Fruit fly (Drosophila melanogaster): ENCODE data around the gene Mcm6.

Mcm6 gene

dm6 chrX:6699255-6699885 is 25.2 kb downstream of the Mcm6 start, which contains the start of gene CG14441 (continued):
- TF ChIP-seq Sry-β (GFP tag; optimal IDR thresholded peaks at IDR 0.05) (peak; percentile 96), CG1529 (GFP tag; optimal IDR thresholded peaks at IDR 0.05) (peak; percentile 20), Dfd (GFP tag; optimal IDR thresholded peaks at IDR 0.05) (no peak), CG8388 (GFP tag; optimal IDR thresholded peaks at IDR 0.05) (peak; percentile 19), CG12769 (tag; optimal IDR thresholded peaks at IDR 0.05) (peak; percentile 51), CG9932 (GFP tag; IDR thresholded peaks at IDR 0.05) (peak; percentile 43), shn (GFP tag; optimal IDR thresholded peaks at IDR 0.05) (peak; percentile 18), CoRest (tag; optimal IDR thresholded peaks at IDR 0.05) (peak; percentile 12), sna (GFP tag; IDR thresholded peaks at IDR 0.05; ENCODE audit: partially characterized antibody) (peak; percentile 99), Nf-YC (tag; optimal IDR thresholded peaks at IDR 0.05) (peak; percentile 60), klu (GFP tag; IDR thresholded peaks at IDR 0.05) (no peak), inv (GFP tag; IDR thresholded peaks at IDR 0.05; ENCODE audit: partially characterized antibody) (peak; percentile 95), CG1233 (GFP tag; optimal IDR thresholded peaks at IDR 0.05) (peak; percentile 8), CG8281 (tag; optimal IDR thresholded peaks at IDR 0.05) (peak; percentile 97), Dp (GFP tag; optimal IDR thresholded peaks at IDR 0.05) (no peak), C15 (GFP tag; IDR thresholded peaks at IDR 0.05) (no peak), CG3065 (GFP tag; optimal IDR thresholded peaks at IDR 0.05) (no peak), CG14441 (GFP tag; IDR thresholded peaks at IDR 0.05) (peak; percentile 49; the same call in 1 of the 2 replicates), Nf-YA (GFP tag; IDR thresholded peaks at IDR 0.05) (no peak), ap (GFP tag; IDR thresholded peaks at IDR 0.05) (no peak), CG14050 (GFP tag; IDR thresholded peaks at IDR 0.05) (no peak), MESR4 (GFP tag; optimal IDR thresholded peaks at IDR 0.05) (no peak), wek (GFP tag; optimal IDR thresholded peaks at IDR 0.05) (peak; percentile 5), ash1 (GFP tag; optimal IDR thresholded peaks at IDR 0.05) (no peak)

- TF ChIP-seq sisA (GFP tag; IDR thresholded peaks at IDR 0.05) (no peak), eyg (GFP tag; optimal IDR thresholded peaks at IDR 0.05) (no peak), CG10979 (tag; optimal IDR thresholded peaks at IDR 0.05) (no peak), crc (GFP tag; optimal IDR thresholded peaks at IDR 0.05) (no peak), Adf1 (GFP tag; IDR thresholded peaks at IDR 0.05) (peak; percentile 90), ci (GFP tag; IDR thresholded peaks at IDR 0.05) (no peak), CG2199 (GFP tag; IDR thresholded peaks at IDR 0.05) (peak; percentile 45; the same call in 1 of the 3 replicates), Ada2b (GFP tag; IDR thresholded peaks at IDR 0.05) (no peak), YL-1 (GFP tag; optimal IDR thresholded peaks at IDR 0.05) (no peak), cg (GFP tag; optimal IDR thresholded peaks at IDR 0.05) (peak; percentile 75), Dad (GFP tag; optimal IDR thresholded peaks at IDR 0.05) (no peak), CG15073 (GFP tag; optimal IDR thresholded peaks at IDR 0.05) (no peak), Aef1 (GFP tag; IDR thresholded peaks at IDR 0.05) (no peak), org-1 (GFP tag; optimal IDR thresholded peaks at IDR 0.05) (no peak), CG17385 (GFP tag; optimal IDR thresholded peaks at IDR 0.05) (peak; percentile 86), C15 (GFP tag; IDR thresholded peaks at IDR 0.05) (no peak), Deaf1 (tag; optimal IDR thresholded peaks at IDR 0.05) (peak; percentile 24), CG14667 (GFP tag; IDR thresholded peaks at IDR 0.05) (no peak), bcd (GFP tag; optimal IDR thresholded peaks at IDR 0.05) (no peak), dimm (GFP tag; IDR thresholded peaks at IDR 0.05) (no peak), D19B (GFP tag; optimal IDR thresholded peaks at IDR 0.05) (no peak), Lpt (GFP tag; optimal IDR thresholded peaks at IDR 0.05) (no peak), CG1603 (tag; optimal IDR thresholded peaks at IDR 0.05) (no peak), Meics (GFP tag; optimal IDR thresholded peaks at IDR 0.05) (no peak), ATbp (GFP tag; optimal IDR thresholded peaks at IDR 0.05) (peak; percentile 4), Trl (optimal IDR thresholded peaks at IDR 0.05) (peak; percentile 79 to 93), Trl (GFP tag; optimal IDR thresholded peaks at IDR 0.05) (no peak)
Measured at dm6 chrX:6700263-6700989, 26.2 kb downstream of the Mcm6 start.
